Fruit fly (Drosophila melanogaster) whole organism: Measurements from ENCODE around the gene ebi.

Experiments
- CG8478 ChIP-seq: fragments of >200 bp; optimal IDR thresholded peaks from 2 replicates; lab custom pipeline; 2018; ENCODE audit warnings: inconsistent platforms
- Dll ChIP-seq: fragments of >200 bp; optimal IDR thresholded peaks from 2 replicates; lab custom pipeline; 2017
- EcR ChIP-seq, 2 experiments: fragments of >200 bp; optimal IDR thresholded peaks; 2 replicates each; lab custom pipeline; 2017; ENCODE audit warnings: missing biosample characterization in 2 of 2, missing genetic modification characterization in 2 of 2, missing genetic modification reagents in 2 of 2
- pan ChIP-seq: fragments of >200 bp; optimal IDR thresholded peaks from 2 replicates; lab custom pipeline; 2017
- psq ChIP-seq: fragments of >200 bp; optimal IDR thresholded peaks from 2 replicates; lab custom pipeline; 2017
- usp ChIP-seq: fragments of >200 bp; optimal IDR thresholded peaks from 2 replicates; lab custom pipeline; 2017; ENCODE audit warnings: missing biosample characterization, missing genetic modification characterization, mixed read lengths

Gene ebi

dm6 chr2L:402098-402497 is 12.8 kb upstream of the ebi start, which contains the start of gene CG4213:
TSS of gene CG4213 (minus strand) at chr2L:402198.
- TF ChIP-seq psq (lab: Kevin White, UChicago) (no peak), CG8478 (no peak), EcR (GFP tag; optimal IDR thresholded peaks at IDR 0.05; lab: Kevin White, UChicago) (no peak), Dll (lab: Kevin White, UChicago) (no peak), pan (no peak), usp (GFP tag; lab: Kevin White, UChicago) (no peak)

- TF ChIP-seq psq (lab: Kevin White, UChicago), result no peak
- TF ChIP-seq EcR (GFP tag; optimal IDR thresholded peaks at IDR 0.05; lab: Kevin White, UChicago), result no peak
- no peak for TF ChIP-seq pan
- no peak for TF ChIP-seq CG8478
- TF ChIP-seq Dll (lab: Kevin White, UChicago), result no peak
- TF ChIP-seq usp (GFP tag; lab: Kevin White, UChicago), result no peak
These were observed 11.0 kb upstream of the ebi start, which contains the start of gene Polr1B for dm6 chr2L:403627-404575. TSS of gene Polr1B (plus strand) at chr2L:404285.

- TF ChIP-seq Dll (lab: Kevin White, UChicago) (no peak), psq (lab: Kevin White, UChicago) (no peak), pan (no peak), usp (GFP tag; lab: Kevin White, UChicago) (no peak), EcR (GFP tag; optimal IDR thresholded peaks at IDR 0.05; lab: Kevin White, UChicago) (no peak), CG8478 (no peak)
These were observed 1.9 kb upstream of the ebi start for dm6 chr2L:412931-413330.

dm6 chr2L:413894-414293 is 973 bp upstream of the ebi start:
- no peak for TF ChIP-seq pan
- no peak for TF ChIP-seq EcR (GFP tag; optimal IDR thresholded peaks at IDR 0.05; lab: Kevin White, UChicago)
- TF ChIP-seq CG8478, result no peak
- no peak for TF ChIP-seq psq (lab: Kevin White, UChicago)

dm6 chr2L:419620-420184 is 4.8 kb downstream of the ebi start, which contains the start of the genes CG13690 and RpLP1:
TSS of gene CG13690 (minus strand) at chr2L:419652.
TSS of gene RpLP1 (plus strand) at chr2L:419952.
- TF ChIP-seq pan, result no peak

dm6 chr2L:421119-421821 is 6.4 kb downstream of the ebi start, which contains the start of the genes CG11885 and CG13692:
TSS of gene CG11885 (minus strand) at chr2L:421450.
TSS of gene CG13692 (plus strand) at chr2L:421771.
- no peak for TF ChIP-seq CG8478
- no peak for TF ChIP-seq psq (lab: Kevin White, UChicago)
- no peak for TF ChIP-seq EcR (GFP tag; optimal IDR thresholded peaks at IDR 0.05; lab: Kevin White, UChicago)
- no peak for TF ChIP-seq pan
- no peak for TF ChIP-seq Dll (lab: Kevin White, UChicago)
- TF ChIP-seq usp (GFP tag; lab: Kevin White, UChicago), result no peak

dm6 chr2L:422573-422972 is 7.7 kb downstream of the ebi start, which contains the start of gene BBS8:
TSS of gene BBS8 (plus strand) at chr2L:422873.
- no peak for TF ChIP-seq pan
- TF ChIP-seq usp (GFP tag; lab: Kevin White, UChicago), result no peak
- no peak for TF ChIP-seq psq (lab: Kevin White, UChicago)
- TF ChIP-seq CG8478, result no peak
- no peak for TF ChIP-seq EcR (GFP tag; optimal IDR thresholded peaks at IDR 0.05; lab: Kevin White, UChicago)
- no peak for TF ChIP-seq Dll (lab: Kevin White, UChicago)

dm6 chr2L:423160-423559 is 8.3 kb downstream of the ebi start:
- TF ChIP-seq pan (no peak), usp (GFP tag; lab: Kevin White, UChicago) (no peak), CG8478 (no peak), psq (lab: Kevin White, UChicago) (no peak), Dll (lab: Kevin White, UChicago) (no peak), EcR (GFP tag; optimal IDR thresholded peaks at IDR 0.05; lab: Kevin White, UChicago) (no peak)

dm6 chr2L:425491-425890 is 10.6 kb downstream of the ebi start:
- no peak for TF ChIP-seq Dll (lab: Kevin White, UChicago)
- no peak for TF ChIP-seq EcR (GFP tag; optimal IDR thresholded peaks at IDR 0.05; lab: Kevin White, UChicago)
- TF ChIP-seq CG8478, result no peak
- no peak for TF ChIP-seq pan
- TF ChIP-seq psq (lab: Kevin White, UChicago), result no peak
- no peak for TF ChIP-seq usp (GFP tag; lab: Kevin White, UChicago)

- TF ChIP-seq psq (lab: Kevin White, UChicago), result no peak
- no peak for TF ChIP-seq EcR (GFP tag; optimal IDR thresholded peaks at IDR 0.05; lab: Kevin White, UChicago)
- no peak for TF ChIP-seq usp (GFP tag; lab: Kevin White, UChicago)
- TF ChIP-seq Dll (lab: Kevin White, UChicago), result no peak
- TF ChIP-seq CG8478, result no peak
- TF ChIP-seq pan, result no peak
These were observed 11.6 kb downstream of the ebi start for dm6 chr2L:426449-426848.

dm6 chr2L:427338-428234 is 12.7 kb downstream of the ebi start:
- TF ChIP-seq EcR (GFP tag; optimal IDR thresholded peaks at IDR 0.05; lab: Kevin White, UChicago), result no peak
- peak; percentile 40 for TF ChIP-seq pan
